Fruit fly (Drosophila melanogaster) whole organism, embryonic: ENCODE results near the gene Spt7.
A peak's percentile ranks its signal among the peaks of the same experiment; 100 is the strongest.

ENCODE experiments used
- Atf6 ChIP-seq: fragments of 200-800 bp; sonication (Bioruptor generic); IDR thresholded peaks from 2 replicates; pipeline ENCODE4 v1.3.6; 2022; ENCODE audit warnings: missing biosample characterization, missing genetic modification characterization
- Bgb ChIP-seq: fragments of 200-800 bp; sonication (Bioruptor generic); IDR thresholded peaks from 2 replicates; pipeline ENCODE4 v1.3.6; 2022; ENCODE audit warnings: missing biosample characterization, missing genetic modification characterization; ENCODE audit not compliant: partially characterized antibody
- CG10431 ChIP-seq: fragments of 200-800 bp; sonication (Bioruptor generic); optimal IDR thresholded peaks from 3 replicates; lab custom pipeline; 2018; ENCODE audit warnings: missing biosample characterization, mild to moderate bottlenecking, missing genetic modification characterization
- CG10979 ChIP-seq: fragments of 200-800 bp; sonication (Bioruptor generic); optimal IDR thresholded peaks from 2 replicates; lab custom pipeline; 2018; ENCODE audit warnings: missing biosample characterization, mild to moderate bottlenecking, missing genetic modification characterization, moderate library complexity
- CG11695 ChIP-seq: fragments of 200-800 bp; sonication (Bioruptor generic); IDR thresholded peaks from 3 replicates; pipeline ENCODE4 v1.3.6; 2022; ENCODE audit warnings: missing biosample characterization, missing genetic modification characterization
- CG13296 ChIP-seq: fragments of 200-800 bp; sonication (Bioruptor generic); optimal IDR thresholded peaks from 3 replicates; lab custom pipeline; 2018; ENCODE audit warnings: missing biosample characterization, mild to moderate bottlenecking, missing genetic modification characterization
- CG14014 ChIP-seq: fragments of 200-800 bp; sonication (Bioruptor generic); IDR thresholded peaks from 2 replicates; pipeline ENCODE4 v1.3.6; 2022; ENCODE audit warnings: missing biosample characterization, missing genetic modification characterization
- CG14710 ChIP-seq: fragments of 200-800 bp; sonication (Bioruptor generic); optimal IDR thresholded peaks from 3 replicates; lab custom pipeline; 2019; ENCODE audit warnings: missing biosample characterization, mild to moderate bottlenecking, missing genetic modification characterization, moderate library complexity
- CG17328 ChIP-seq: fragments of 200-800 bp; sonication (Bioruptor generic); IDR thresholded peaks from 2 replicates; pipeline ENCODE4 v1.3.6; 2022; ENCODE audit warnings: missing biosample characterization, missing genetic modification characterization
- CG18764 ChIP-seq: fragments of 200-800 bp; sonication (Bioruptor generic); optimal IDR thresholded peaks from 3 replicates; lab custom pipeline; 2016; ENCODE audit warnings: missing biosample characterization, missing genetic modification characterization
- CG30431 ChIP-seq: fragments of 200-800 bp; sonication (Bioruptor generic); optimal IDR thresholded peaks from 2 replicates; lab custom pipeline; 2017; ENCODE audit warnings: missing biosample characterization, missing genetic modification characterization
- CG32772 ChIP-seq: fragments of 200-800 bp; sonication (Bioruptor generic); IDR thresholded peaks from 2 replicates; pipeline ENCODE4 v1.3.6; 2022; ENCODE audit warnings: missing biosample characterization, missing genetic modification characterization
- CG4707 ChIP-seq: fragments of 200-800 bp; sonication (Bioruptor generic); optimal IDR thresholded peaks from 2 replicates; lab custom pipeline; 2018; ENCODE audit warnings: missing biosample characterization, mild to moderate bottlenecking, missing genetic modification characterization, moderate library complexity
- CG6254 ChIP-seq: fragments of 200-800 bp; sonication (Bioruptor generic); optimal IDR thresholded peaks from 3 replicates; lab custom pipeline; 2017; ENCODE audit warnings: mild to moderate bottlenecking, missing biosample characterization, missing genetic modification reagents, missing genetic modification characterization
- CG6689 ChIP-seq: fragments of 200-800 bp; sonication (Bioruptor generic); IDR thresholded peaks from 2 replicates; pipeline ENCODE4 v1.3.6; 2022; ENCODE audit warnings: missing biosample characterization, missing genetic modification characterization
- CG7271 ChIP-seq: fragments of 200-800 bp; sonication (Bioruptor generic); optimal IDR thresholded peaks from 2 replicates; lab custom pipeline; 2018; ENCODE audit warnings: missing biosample characterization, mild to moderate bottlenecking, missing genetic modification characterization, moderate library complexity
- CG8281 ChIP-seq: fragments of 200-800 bp; sonication (Bioruptor generic); optimal IDR thresholded peaks from 2 replicates; lab custom pipeline; 2018; ENCODE audit warnings: missing biosample characterization, mild to moderate bottlenecking, missing genetic modification characterization, moderate library complexity
- CG8290 ChIP-seq, 3 experiments: fragments of 200-800 bp; sonication (Bioruptor generic); optimal IDR thresholded peaks; 2 replicates each; lab custom pipeline; 2016 to 2019; ENCODE audit warnings: missing biosample characterization in 3 of 3, missing genetic modification characterization in 3 of 3, mild to moderate bottlenecking in 2 of 3, moderate library complexity in 1 of 3
- CG8765 ChIP-seq: fragments of 200-800 bp; sonication (Bioruptor generic); IDR thresholded peaks from 2 replicates; pipeline ENCODE4 v1.3.6; 2022; ENCODE audit warnings: missing biosample characterization, missing genetic modification characterization
- Dad ChIP-seq: fragments of 200-800 bp; sonication (Bioruptor generic); optimal IDR thresholded peaks from 3 replicates; lab custom pipeline; 2016; ENCODE audit warnings: missing biosample characterization, missing genetic modification characterization
- ERR ChIP-seq: fragments of 200-800 bp; sonication (Bioruptor generic); optimal IDR thresholded peaks from 2 replicates; lab custom pipeline; 2016; ENCODE audit warnings: missing biosample characterization, missing genetic modification characterization
- Ets97D ChIP-seq: fragments of 200-800 bp; sonication (Bioruptor generic); optimal IDR thresholded peaks from 3 replicates; lab custom pipeline; 2016; ENCODE audit warnings: missing biosample characterization, missing genetic modification characterization
- Fer2 ChIP-seq: fragments of 200-800 bp; sonication (Bioruptor generic); optimal IDR thresholded peaks from 2 replicates; lab custom pipeline; 2018; ENCODE audit warnings: missing biosample characterization, mild to moderate bottlenecking, missing genetic modification characterization, moderate library complexity
- Gsc ChIP-seq: fragments of 200-800 bp; sonication (Bioruptor generic); IDR thresholded peaks from 2 replicates; pipeline ENCODE4 v1.3.6; 2022; ENCODE audit warnings: missing biosample characterization, missing genetic modification characterization
- H2.0 ChIP-seq: fragments of 200-800 bp; sonication (Bioruptor generic); IDR thresholded peaks from 2 replicates; pipeline ENCODE4 v1.3.6; 2022; ENCODE audit warnings: missing biosample characterization, missing genetic modification characterization
- NK7.1 ChIP-seq: fragments of 200-800 bp; sonication (Bioruptor generic); optimal IDR thresholded peaks from 3 replicates; lab custom pipeline; 2016; ENCODE audit warnings: missing biosample characterization, missing genetic modification characterization
- Neu2 ChIP-seq: fragments of 200-800 bp; sonication (Bioruptor generic); optimal IDR thresholded peaks from 3 replicates; lab custom pipeline; 2016; ENCODE audit warnings: missing biosample characterization, missing genetic modification characterization, borderline replicate concordance
- Side ChIP-seq: fragments of 200-800 bp; sonication (Bioruptor generic); optimal IDR thresholded peaks from 2 replicates; lab custom pipeline; 2016; ENCODE audit warnings: missing biosample characterization, missing genetic modification characterization
- Sry-δ ChIP-seq: fragments of 200-800 bp; sonication (Bioruptor generic); optimal IDR thresholded peaks from 2 replicates; lab custom pipeline; 2016; ENCODE audit warnings: missing biosample characterization, missing genetic modification characterization
- Tbp ChIP-seq: fragments of >200 bp; optimal IDR thresholded peaks from 2 replicates; lab custom pipeline; 2018; ENCODE audit warnings: missing biosample characterization, missing genetic modification characterization
- YL-1 ChIP-seq: fragments of 200-800 bp; sonication (Bioruptor generic); optimal IDR thresholded peaks from 3 replicates; lab custom pipeline; 2017; ENCODE audit warnings: missing biosample characterization, mild to moderate bottlenecking, missing genetic modification characterization
- ap ChIP-seq: fragments of 200-800 bp; sonication (Bioruptor generic); IDR thresholded peaks from 2 replicates; pipeline ENCODE4 v1.3.6; 2022; ENCODE audit warnings: missing biosample characterization, missing genetic modification characterization
- bbx ChIP-seq: fragments of 200-800 bp; sonication (Bioruptor generic); IDR thresholded peaks from 2 replicates; pipeline ENCODE4 v1.3.6; 2022; ENCODE audit warnings: missing biosample characterization, missing genetic modification characterization; ENCODE audit not compliant: partially characterized antibody
- bowl ChIP-seq: fragments of 200-800 bp; sonication (Bioruptor generic); IDR thresholded peaks from 2 replicates; pipeline ENCODE4 v1.3.6; 2022; ENCODE audit warnings: missing biosample characterization, missing genetic modification characterization
- chif ChIP-seq, 2 experiments: fragments of 200-800 bp; sonication (Bioruptor generic); optimal IDR thresholded peaks; 3 replicates each; lab custom pipeline; 2016; ENCODE audit warnings: missing biosample characterization in 2 of 2, missing genetic modification characterization in 2 of 2
- ci ChIP-seq: fragments of 200-800 bp; sonication (Bioruptor generic); IDR thresholded peaks from 3 replicates; pipeline ENCODE4 v1.3.6; 2022; ENCODE audit warnings: missing biosample characterization, missing genetic modification characterization
- dimm ChIP-seq: fragments of 200-800 bp; sonication (Bioruptor generic); IDR thresholded peaks from 2 replicates; pipeline ENCODE4 v1.3.6; 2022; ENCODE audit warnings: missing biosample characterization, missing genetic modification characterization
- en ChIP-seq: fragments of 200-800 bp; sonication (Bioruptor generic); optimal IDR thresholded peaks from 2 replicates; lab custom pipeline; 2016; ENCODE audit warnings: missing biosample characterization, missing genetic modification characterization
- fd64A ChIP-seq: fragments of 200-800 bp; sonication (Bioruptor generic); optimal IDR thresholded peaks from 3 replicates; lab custom pipeline; 2018; ENCODE audit warnings: missing biosample characterization, mild to moderate bottlenecking, missing genetic modification characterization
- hkb ChIP-seq, 2 experiments: fragments of 200-800 bp in 1 of 2; fragments of >200 bp in 1 of 2; sonication (Bioruptor generic) in 1 of 2; IDR thresholded peaks in 1 of 2; optimal IDR thresholded peaks in 1 of 2; 2 replicates each; pipeline versions ENCODE4 v1.3.6 to Lab custom; 2017 to 2022; ENCODE audit warnings: missing biosample characterization in 1 of 2, missing genetic modification characterization in 1 of 2
- jumu ChIP-seq: fragments of 200-800 bp; sonication (Bioruptor generic); optimal IDR thresholded peaks from 3 replicates; lab custom pipeline; 2016; ENCODE audit warnings: missing biosample characterization, missing genetic modification characterization
- kah ChIP-seq: fragments of 200-800 bp; sonication (Bioruptor generic); optimal IDR thresholded peaks from 2 replicates; lab custom pipeline; 2018; ENCODE audit warnings: missing biosample characterization, mild to moderate bottlenecking, missing genetic modification characterization
- lmd ChIP-seq: fragments of 200-800 bp; sonication (Bioruptor generic); IDR thresholded peaks from 2 replicates; pipeline ENCODE4 v1.3.6; 2022; ENCODE audit warnings: missing biosample characterization, missing genetic modification characterization
- nerfin-2 ChIP-seq: fragments of 200-800 bp; sonication (Bioruptor generic); IDR thresholded peaks from 2 replicates; pipeline ENCODE4 v1.3.6; 2022; ENCODE audit warnings: missing biosample characterization, missing genetic modification characterization; ENCODE audit not compliant: partially characterized antibody
- onecut ChIP-seq: fragments of 200-800 bp; sonication (Bioruptor generic); IDR thresholded peaks from 2 replicates; pipeline ENCODE4 v1.3.6; 2022; ENCODE audit warnings: missing biosample characterization, missing genetic modification characterization
- sens ChIP-seq: fragments of 200-800 bp; sonication (Bioruptor generic); peaks from one replicate; lab custom pipeline; 2016; ENCODE audit warnings: missing biosample characterization, missing genetic modification characterization
- slbo ChIP-seq: fragments of 200-800 bp; sonication (Bioruptor generic); IDR thresholded peaks from 2 replicates; pipeline ENCODE4 v1.3.6; 2022; ENCODE audit warnings: missing biosample characterization, missing genetic modification characterization
- stwl ChIP-seq: fragments of 200-800 bp; sonication (Bioruptor generic); optimal IDR thresholded peaks from 3 replicates; lab custom pipeline; 2018; ENCODE audit warnings: missing biosample characterization, mild to moderate bottlenecking, missing genetic modification characterization, moderate library complexity
- tio ChIP-seq: fragments of 200-800 bp; sonication (Bioruptor generic); optimal IDR thresholded peaks from 2 replicates; lab custom pipeline; 2017; ENCODE audit warnings: missing biosample characterization, missing genetic modification characterization, inconsistent platforms
- yki ChIP-seq: fragments of >200 bp; optimal IDR thresholded peaks from 3 replicates; lab custom pipeline; 2018
- zen2 ChIP-seq: fragments of 200-800 bp; sonication (Bioruptor generic); IDR thresholded peaks from 3 replicates; pipeline ENCODE4 v1.3.6; 2022; ENCODE audit warnings: missing biosample characterization, missing genetic modification characterization; ENCODE audit not compliant: partially characterized antibody

Gene Spt7

DNA sequence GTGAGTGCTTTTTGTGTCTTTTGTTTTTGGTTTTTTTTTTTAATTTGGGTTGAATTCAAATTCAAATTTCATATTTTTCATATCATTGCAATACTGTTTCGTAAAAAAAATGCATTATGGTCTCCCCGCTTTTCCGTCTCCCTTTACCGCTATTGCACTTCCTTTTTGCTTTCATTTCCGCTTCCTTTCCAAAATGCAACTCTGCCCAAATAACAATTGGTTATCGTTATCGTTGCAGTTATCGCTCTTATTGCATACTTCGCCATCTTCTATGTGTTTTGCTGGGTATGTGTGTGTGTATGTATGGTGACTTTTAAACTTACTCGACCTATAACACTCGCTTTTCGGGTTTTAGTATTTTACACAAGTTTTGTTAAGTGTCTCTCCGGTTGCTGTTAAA lies 14.8 kb downstream of the Spt7 start (continued):
- TF ChIP-seq Dad (GFP tag; lab: Kevin White, UChicago) = no peak
- no peak for TF ChIP-seq Gsc (GFP tag; lab: Robert Waterston, UW)
- TF ChIP-seq CG13296 = no peak
- TF ChIP-seq ap (GFP tag; lab: Robert Waterston, UW) = no peak
- no peak for TF ChIP-seq zen2
- TF ChIP-seq chif (GFP tag; optimal IDR thresholded peaks at IDR 0.05; lab: Kevin White, UChicago) = no peak
- TF ChIP-seq dimm = no peak
- TF ChIP-seq CG8290 (GFP tag; optimal IDR thresholded peaks at IDR 0.05; lab: Kevin White, UChicago) = peak; percentile 41
- TF ChIP-seq CG8290 (tag; optimal IDR thresholded peaks at IDR 0.05; lab: Kevin White, UChicago) = peak in 1 of 2 experiments; percentile 31
- no peak for TF ChIP-seq jumu
- TF ChIP-seq CG6254 = no peak
- no peak for TF ChIP-seq CG32772 (GFP tag; lab: Robert Waterston, UW)
- TF ChIP-seq CG14014 = no peak
- no peak for TF ChIP-seq yki (lab: Kevin White, UChicago)
- TF ChIP-seq sens = peak; percentile 22
- no peak for TF ChIP-seq CG8281 (tag; lab: Kevin White, UChicago)
- no peak for TF ChIP-seq Bgb (GFP tag; lab: Robert Waterston, UW)
- TF ChIP-seq CG14710 (tag; lab: Kevin White, UChicago) = peak; percentile 18
- no peak for TF ChIP-seq CG10431 (GFP tag; lab: Kevin White, UChicago)
- TF ChIP-seq CG8765 (GFP tag; lab: Robert Waterston, UW) = no peak
- 0 out of 2 replicates have a peak, but pooled peaks have one; percentile 21 for TF ChIP-seq bbx (GFP tag; lab: Robert Waterston, UW)
- TF ChIP-seq ci (GFP tag; lab: Robert Waterston, UW) = no peak
- no peak for TF ChIP-seq Tbp (GFP tag; lab: Kevin White, UChicago)
- TF ChIP-seq CG30431 (GFP tag; lab: Kevin White, UChicago) = no peak
- TF ChIP-seq Ets97D = peak; percentile 62
- no peak for TF ChIP-seq NK7.1
- TF ChIP-seq CG18764 (GFP tag; lab: Kevin White, UChicago) = no peak
- peak; percentile 95 for TF ChIP-seq CG7271 (tag; lab: Kevin White, UChicago)
- peak; percentile 85 for TF ChIP-seq stwl (tag; lab: Kevin White, UChicago)
- no peak for TF ChIP-seq Sry-δ (GFP tag; lab: Kevin White, UChicago)
- no peak for TF ChIP-seq Side (GFP tag; lab: Kevin White, UChicago)
- TF ChIP-seq nerfin-2 (GFP tag; lab: Robert Waterston, UW) = no peak
- TF ChIP-seq CG17328 (GFP tag; lab: Robert Waterston, UW) = 0 out of 2 replicates have a peak, but pooled peaks have one; percentile 25
- TF ChIP-seq hkb (optimal IDR thresholded peaks at IDR 0.05; lab: Kevin White, UChicago) = no peak
- peak; percentile 30; the same call in 1 of the 2 replicates for TF ChIP-seq hkb (GFP tag; IDR thresholded peaks at IDR 0.05; lab: Robert Waterston, UW)
- no peak for TF ChIP-seq YL-1 (GFP tag; lab: Kevin White, UChicago)
- peak; percentile 23 for TF ChIP-seq CG4707 (GFP tag; lab: Kevin White, UChicago)
- no peak for TF ChIP-seq onecut (GFP tag; lab: Robert Waterston, UW)

DNA sequence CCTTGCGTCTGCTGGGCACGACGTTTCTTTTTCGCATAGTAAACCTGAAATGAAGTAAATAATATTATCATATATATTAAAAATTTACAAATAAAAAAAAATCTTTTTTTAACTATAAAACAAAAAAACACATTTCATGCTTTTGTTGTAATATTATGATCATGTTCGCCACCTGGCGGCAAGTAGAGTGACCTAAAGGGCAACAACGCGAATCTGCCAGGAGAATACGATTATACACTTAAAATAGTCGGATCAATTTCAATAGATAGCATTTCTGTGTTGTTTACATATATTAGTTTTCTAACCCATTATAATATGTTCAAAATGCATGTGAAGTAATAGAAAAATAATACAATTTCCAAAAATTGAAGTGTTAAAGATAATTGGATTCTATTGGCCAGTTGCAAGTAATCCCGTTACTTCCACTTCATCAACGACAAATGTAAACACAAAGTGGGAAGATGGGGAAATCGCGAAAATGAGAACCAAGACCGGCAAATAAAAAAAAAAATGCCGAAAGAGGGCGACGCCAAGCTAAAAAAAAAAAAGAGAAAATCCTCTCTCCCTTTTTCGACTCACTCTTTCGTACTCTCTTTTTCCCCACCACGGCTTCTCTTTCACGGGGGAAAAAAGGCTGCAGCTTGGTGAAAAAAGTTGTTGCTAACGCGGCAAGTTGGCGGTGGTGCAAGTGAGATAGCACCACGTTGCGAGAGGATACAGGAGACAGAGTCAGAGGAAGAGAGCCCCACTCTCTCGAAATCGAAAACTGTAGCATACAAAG lies 20.5 kb downstream of the Spt7 start:
- TF ChIP-seq ERR (GFP tag; lab: Kevin White, UChicago) = no peak
- no peak for TF ChIP-seq H2.0 (GFP tag; lab: Robert Waterston, UW)
- no peak for TF ChIP-seq en (GFP tag; lab: Kevin White, UChicago)
- TF ChIP-seq bowl (GFP tag; lab: Robert Waterston, UW) = no peak
- no peak for TF ChIP-seq tio (GFP tag; lab: Kevin White, UChicago)
- no peak for TF ChIP-seq Gsc (GFP tag; lab: Robert Waterston, UW)
- no peak for TF ChIP-seq kah (GFP tag; lab: Kevin White, UChicago)
- TF ChIP-seq fd64A (GFP tag; lab: Kevin White, UChicago) = no peak
- TF ChIP-seq CG10979 = peak; percentile 76
- TF ChIP-seq slbo (GFP tag; lab: Robert Waterston, UW) = no peak
- no peak for TF ChIP-seq lmd (GFP tag; lab: Robert Waterston, UW)
- TF ChIP-seq CG11695 (GFP tag; lab: Robert Waterston, UW) = no peak
- no peak for TF ChIP-seq CG6689
- no peak for TF ChIP-seq Fer2 (tag; lab: Kevin White, UChicago)
- TF ChIP-seq Atf6 = no peak
- TF ChIP-seq Neu2 = no peak
